Worm (Caenorhabditis elegans) whole organism, mixed stage, embryonic: ENCODE data around the gene Y59E1A.4.

Source experiments
- M03D4.4 ChIP-seq: sonication (generic microtip); optimal IDR thresholded peaks from 2 replicates; lab custom pipeline; 2017; ENCODE audit warnings: mild to moderate bottlenecking, missing genetic modification characterization, missing compliant biosample characterization
- bed-3 ChIP-seq: fragments of 200-800 bp; sonication (Bioruptor generic); optimal IDR thresholded peaks from 3 replicates; lab custom pipeline; 2018; ENCODE audit warnings: mild to moderate bottlenecking, missing genetic modification characterization, moderate library complexity, missing compliant biosample characterization
- blmp-1 ChIP-seq: fragments of 150-350 bp; optimal IDR thresholded peaks from 2 replicates; lab custom pipeline; 2014; ENCODE audit warnings: missing biosample characterization, missing genetic modification characterization
- ceh-39 ChIP-seq: fragments of 150-350 bp; optimal IDR thresholded peaks from 2 replicates; lab custom pipeline; 2014; ENCODE audit warnings: missing biosample characterization, missing genetic modification characterization
- ceh-83 ChIP-seq: fragments of 200-800 bp; sonication (Bioruptor generic); optimal IDR thresholded peaks from 2 replicates; lab custom pipeline; 2018; ENCODE audit warnings: mild to moderate bottlenecking, missing genetic modification characterization, missing compliant biosample characterization
- ces-1 ChIP-seq: fragments of 150-350 bp; optimal IDR thresholded peaks from 2 replicates; lab custom pipeline; 2014; ENCODE audit warnings: missing biosample characterization, missing genetic modification reagents, missing genetic modification characterization
- cnd-1 ChIP-seq: fragments of 200-800 bp; sonication (Bioruptor generic); optimal IDR thresholded peaks from 2 replicates; lab custom pipeline; 2018; ENCODE audit warnings: mild to moderate bottlenecking, missing genetic modification characterization, missing compliant biosample characterization
- drap-1 ChIP-seq: fragments of 200-800 bp; sonication (Bioruptor generic); optimal IDR thresholded peaks from 3 replicates; lab custom pipeline; 2018; ENCODE audit warnings: mild to moderate bottlenecking, missing genetic modification characterization, missing compliant biosample characterization
- elt-1 ChIP-seq: sonication (generic microtip); optimal IDR thresholded peaks from 2 replicates; lab custom pipeline; 2017; ENCODE audit warnings: missing genetic modification characterization, mild to moderate bottlenecking, missing compliant biosample characterization, antibody characterized with exemption, moderate library complexity, borderline replicate concordance; ENCODE audit not compliant: insufficient read depth
- elt-3 ChIP-seq: fragments of 150-350 bp; optimal IDR thresholded peaks from 2 replicates; lab custom pipeline; 2014; ENCODE audit warnings: missing biosample characterization, missing genetic modification characterization
- flh-1 ChIP-seq: fragments of 200-800 bp; sonication (Bioruptor generic); optimal IDR thresholded peaks from 2 replicates; lab custom pipeline; 2018; ENCODE audit warnings: mild to moderate bottlenecking, missing genetic modification characterization, moderate library complexity, missing compliant biosample characterization
- ham-2 ChIP-seq: fragments of 200-800 bp; sonication (Bioruptor generic); optimal IDR thresholded peaks from 2 replicates; lab custom pipeline; 2018; ENCODE audit warnings: mild to moderate bottlenecking, missing genetic modification characterization, missing compliant biosample characterization
- hlh-1 ChIP-seq: fragments of 150-350 bp; optimal IDR thresholded peaks from 2 replicates; lab custom pipeline; 2014; ENCODE audit warnings: missing biosample characterization, missing genetic modification reagents, missing genetic modification characterization
- lin-13 ChIP-seq: fragments of 150-350 bp; optimal IDR thresholded peaks from 2 replicates; lab custom pipeline; 2014; ENCODE audit warnings: missing biosample characterization, missing genetic modification characterization
- lin-32 ChIP-seq: fragments of 200-800 bp; sonication (Bioruptor generic); optimal IDR thresholded peaks from 2 replicates; lab custom pipeline; 2018; ENCODE audit warnings: mild to moderate bottlenecking, missing genetic modification characterization, missing compliant biosample characterization
- lsy-2 ChIP-seq: fragments of 150-350 bp; optimal IDR thresholded peaks from 2 replicates; lab custom pipeline; 2014; ENCODE audit warnings: missing biosample characterization, missing genetic modification characterization
- mab-5 ChIP-seq: fragments of 150-350 bp; optimal IDR thresholded peaks from 2 replicates; lab custom pipeline; 2014; ENCODE audit warnings: missing biosample characterization, missing genetic modification characterization
- mep-1 ChIP-seq: fragments of 150-350 bp; optimal IDR thresholded peaks from 2 replicates; lab custom pipeline; 2017; ENCODE audit warnings: missing biosample characterization, missing genetic modification reagents, missing genetic modification characterization, inconsistent platforms
- mls-2 ChIP-seq: sonication (generic microtip); optimal IDR thresholded peaks from 2 replicates; lab custom pipeline; 2016; ENCODE audit warnings: mild to moderate bottlenecking, missing genetic modification characterization, moderate library complexity, missing compliant biosample characterization
- nhr-2 ChIP-seq: fragments of 150-350 bp; optimal IDR thresholded peaks from 2 replicates; lab custom pipeline; 2014; ENCODE audit warnings: missing biosample characterization, missing genetic modification characterization
- nhr-237 ChIP-seq: fragments of 150-350 bp; optimal IDR thresholded peaks from 2 replicates; lab custom pipeline; 2014; ENCODE audit warnings: missing biosample characterization, missing genetic modification characterization
- nhr-28 ChIP-seq: fragments of 150-350 bp; optimal IDR thresholded peaks from 2 replicates; lab custom pipeline; 2014; ENCODE audit warnings: missing biosample characterization, missing genetic modification characterization
- nhr-76 ChIP-seq: sonication (generic microtip); optimal IDR thresholded peaks from 2 replicates; lab custom pipeline; 2017; ENCODE audit warnings: missing biosample characterization, missing genetic modification characterization
- pha-4 ChIP-seq: fragments of 150-350 bp; optimal IDR thresholded peaks from 2 replicates; lab custom pipeline; 2018; ENCODE audit warnings: missing biosample characterization, missing genetic modification reagents, missing genetic modification characterization
- sem-2 ChIP-seq: fragments of 200-800 bp; sonication (Bioruptor generic); optimal IDR thresholded peaks from 2 replicates; lab custom pipeline; 2018; ENCODE audit warnings: mild to moderate bottlenecking, missing genetic modification characterization, missing compliant biosample characterization
- snpc-4 ChIP-seq: fragments of 150-350 bp; optimal IDR thresholded peaks from 2 replicates; lab custom pipeline; 2014; ENCODE audit warnings: missing biosample characterization, missing genetic modification characterization
- sptf-1 ChIP-seq: sonication (generic microtip); optimal IDR thresholded peaks from 2 replicates; lab custom pipeline; 2017; ENCODE audit warnings: mild to moderate bottlenecking, missing genetic modification characterization, moderate library complexity, missing compliant biosample characterization
- tbx-8 ChIP-seq: fragments of 200-800 bp; sonication (Bioruptor generic); optimal IDR thresholded peaks from 2 replicates; lab custom pipeline; 2018; ENCODE audit warnings: mild to moderate bottlenecking, missing genetic modification characterization, moderate library complexity, missing compliant biosample characterization
- unc-120 ChIP-seq: sonication (generic microtip); optimal IDR thresholded peaks from 2 replicates; lab custom pipeline; 2017; ENCODE audit warnings: missing genetic modification characterization, missing compliant biosample characterization; ENCODE audit not compliant: poor library complexity, severe bottlenecking
- unc-39 ChIP-seq: fragments of 150-350 bp; optimal IDR thresholded peaks from 2 replicates; lab custom pipeline; 2014; ENCODE audit warnings: missing biosample characterization, missing genetic modification characterization
- unc-62 ChIP-seq: fragments of 150-350 bp; optimal IDR thresholded peaks from 2 replicates; lab custom pipeline; 2014; ENCODE audit warnings: missing biosample characterization, missing genetic modification reagents, missing genetic modification characterization
- zip-8 ChIP-seq: fragments of 150-350 bp; optimal IDR thresholded peaks from 2 replicates; lab custom pipeline; 2014; ENCODE audit warnings: missing biosample characterization, missing genetic modification characterization
- ztf-11 ChIP-seq: fragments of 150-350 bp; optimal IDR thresholded peaks from 2 replicates; lab custom pipeline; 2014; ENCODE audit warnings: missing biosample characterization, missing genetic modification characterization

Y59E1A.4 gene

DNA sequence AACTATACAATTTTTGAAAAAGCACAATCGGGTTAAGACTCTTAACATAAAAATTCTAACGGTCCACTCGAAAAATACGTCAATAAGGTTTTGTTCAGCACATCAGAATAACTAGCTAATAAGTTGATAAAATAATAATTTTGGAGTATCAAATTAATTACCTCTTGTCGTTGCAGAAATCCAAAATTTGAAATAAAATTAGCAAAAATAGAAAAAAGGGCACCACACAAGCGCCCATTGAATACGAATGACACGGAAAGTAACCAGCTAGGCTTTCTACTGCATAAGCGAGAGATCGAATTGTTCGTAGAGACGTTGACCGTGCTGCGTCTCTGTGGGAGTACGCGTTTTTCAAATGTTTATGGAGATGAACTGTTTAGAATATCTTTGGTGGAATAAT is 19.3 kb upstream of the Y59E1A.4 start:
- TF ChIP-seq lin-13 (tag; lab: Kevin White, UChicago) (no peak), ham-2 (GFP tag; lab: Kevin White, UChicago) (no peak), snpc-4 (tag; lab: Kevin White, UChicago) (no peak), lin-32 (GFP tag; lab: Kevin White, UChicago) (no peak), nhr-237 (tag; lab: Kevin White, UChicago) (no peak), elt-3 (tag; lab: Kevin White, UChicago) (no peak), ces-1 (GFP tag; lab: Kevin White, UChicago) (no peak), unc-62 (GFP tag; lab: Kevin White, UChicago) (no peak), nhr-28 (tag; lab: Kevin White, UChicago) (no peak)

ce11 chrX:1939248-1939647 is 539 bp downstream of the Y59E1A.4 start:
- TF ChIP-seq unc-120: no peak
- no peak for TF ChIP-seq M03D4.4
- TF ChIP-seq tbx-8 (GFP tag; lab: Kevin White, UChicago): no peak
- TF ChIP-seq elt-3 (tag; lab: Kevin White, UChicago): no peak
- no peak for TF ChIP-seq nhr-237 (tag; lab: Kevin White, UChicago)
- no peak for TF ChIP-seq hlh-1
- no peak for TF ChIP-seq unc-62 (GFP tag; lab: Kevin White, UChicago)
- no peak for TF ChIP-seq lsy-2 (tag; lab: Kevin White, UChicago)
- TF ChIP-seq ztf-11: no peak
- TF ChIP-seq flh-1 (GFP tag; lab: Kevin White, UChicago): no peak
- TF ChIP-seq elt-1 (tag; lab: Kevin White, UChicago): no peak
- no peak for TF ChIP-seq unc-39
- TF ChIP-seq ham-2 (GFP tag; lab: Kevin White, UChicago): no peak
- no peak for TF ChIP-seq drap-1
- TF ChIP-seq nhr-28 (tag; lab: Kevin White, UChicago): no peak
- TF ChIP-seq nhr-76: no peak
- TF ChIP-seq, all 35 proteins: peak for 0

DNA sequence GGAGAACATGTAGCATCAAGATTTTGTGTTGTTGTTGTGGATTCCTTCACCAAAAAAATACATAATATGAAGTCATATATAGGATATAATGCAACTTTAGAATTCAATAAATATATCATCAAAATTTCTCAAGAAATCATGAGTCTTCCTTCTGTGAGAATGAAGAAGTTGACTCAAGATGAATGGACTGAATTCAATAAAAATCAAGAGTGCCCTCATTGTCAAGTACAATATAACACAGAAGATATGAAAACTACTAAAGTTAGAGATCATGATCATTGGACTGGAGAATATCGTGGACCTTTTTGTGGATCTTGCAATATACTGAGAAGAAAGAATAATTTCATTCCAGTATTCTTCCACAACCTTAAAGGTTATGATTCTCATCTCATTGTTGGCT is 4.3 kb downstream of the Y59E1A.4 start:
- TF ChIP-seq sptf-1 (tag; lab: Kevin White, UChicago): no peak
- no peak for TF ChIP-seq nhr-76
- TF ChIP-seq mls-2: no peak
- TF ChIP-seq zip-8 (tag; lab: Kevin White, UChicago): no peak
- no peak for TF ChIP-seq elt-1 (tag; lab: Kevin White, UChicago)
- no peak for TF ChIP-seq nhr-237 (tag; lab: Kevin White, UChicago)
- no peak for TF ChIP-seq nhr-28 (tag; lab: Kevin White, UChicago)
- TF ChIP-seq mep-1 (tag; lab: Kevin White, UChicago): no peak
- no peak for TF ChIP-seq unc-120
- no peak for TF ChIP-seq ces-1 (GFP tag; lab: Kevin White, UChicago)
- TF ChIP-seq blmp-1 (tag; lab: Kevin White, UChicago): no peak
- no peak for TF ChIP-seq elt-3 (tag; lab: Kevin White, UChicago)
- no peak for TF ChIP-seq mab-5 (tag; lab: Kevin White, UChicago)
- no peak for TF ChIP-seq nhr-2 (tag; lab: Kevin White, UChicago)
- TF ChIP-seq ham-2 (GFP tag; lab: Kevin White, UChicago): no peak
- TF ChIP-seq pha-4: no peak
- no peak for TF ChIP-seq cnd-1 (tag; lab: Kevin White, UChicago)
- no peak for TF ChIP-seq unc-62 (GFP tag; lab: Kevin White, UChicago)

DNA sequence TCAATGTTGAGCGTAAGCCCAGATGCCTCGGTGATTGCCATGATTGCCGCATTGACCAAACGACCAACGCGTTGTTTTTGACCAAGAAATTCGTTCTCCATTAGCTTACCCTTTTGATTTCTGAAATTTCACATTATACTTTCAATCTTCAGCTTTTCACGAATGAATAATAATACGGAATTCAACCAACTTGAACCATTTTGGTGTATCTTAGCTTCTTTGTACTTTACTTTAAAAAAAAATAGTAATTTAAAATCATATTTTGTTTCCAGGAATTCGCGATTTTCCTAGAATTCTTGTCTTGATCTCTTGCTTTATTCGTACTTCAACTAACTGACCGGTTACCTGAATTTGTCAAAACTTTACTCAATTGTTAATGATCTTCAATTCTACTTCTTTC is 15.6 kb downstream of the Y59E1A.4 start, which contains the start of gene ZC53.2:
Gene ZC53.2 (minus strand): TSS at position 101 of the 400 bp plus-strand sequence.
- no peak for TF ChIP-seq flh-1 (GFP tag; lab: Kevin White, UChicago)
- no peak for TF ChIP-seq mls-2

DNA sequence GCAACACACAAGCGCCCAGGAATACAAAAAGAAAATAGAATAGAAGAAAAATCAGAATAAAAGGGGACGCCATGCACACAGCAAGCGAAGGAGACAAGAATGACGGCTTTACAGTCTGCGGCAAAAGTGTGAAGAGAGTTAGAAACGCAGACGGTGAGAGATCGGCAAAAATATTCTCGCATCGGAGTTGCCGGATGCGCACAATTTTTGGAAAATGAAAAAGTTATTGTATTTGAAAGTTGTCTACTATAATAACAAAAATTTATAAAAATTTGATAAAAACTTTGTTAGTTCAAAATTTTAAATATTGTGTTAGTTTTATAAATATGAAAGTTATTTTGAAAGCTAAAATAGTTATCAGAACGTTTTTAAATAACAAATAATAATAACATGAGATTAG is 17.5 kb downstream of the Y59E1A.4 start, which contains the start of gene ZC53.22:
Gene ZC53.22 (minus strand): TSS at position 101 of the 400 bp plus-strand sequence.
- TF ChIP-seq lin-13 (tag; lab: Kevin White, UChicago) (no peak), zip-8 (tag; lab: Kevin White, UChicago) (no peak), sem-2 (GFP tag; lab: Kevin White, UChicago) (no peak), ces-1 (GFP tag; lab: Kevin White, UChicago) (no peak), elt-1 (tag; lab: Kevin White, UChicago) (no peak), ceh-83 (GFP tag; lab: Kevin White, UChicago) (no peak), ztf-11 (no peak), bed-3 (GFP tag; lab: Kevin White, UChicago) (no peak), lsy-2 (tag; lab: Kevin White, UChicago) (no peak), drap-1 (no peak), ceh-39 (tag; lab: Kevin White, UChicago) (no peak), mab-5 (tag; lab: Kevin White, UChicago) (no peak), M03D4.4 (no peak), sptf-1 (tag; lab: Kevin White, UChicago) (no peak), ham-2 (GFP tag; lab: Kevin White, UChicago) (no peak)
